Worm (Caenorhabditis elegans): Measurements from ENCODE around the gene ZK688.7.

The ZK688.7 gene

ce11 chrIII:7861535-7862120 lies 49.8 kb downstream of the ZK688.7 start, which contains the start of gene snr-5:
Gene snr-5 (plus strand): TSS chrIII:7862070.
- TF ChIP-seq F10B5.3 (tag; optimal IDR thresholded peaks at IDR 0.05) (no peak), dmd-6 (GFP tag; IDR thresholded peaks at IDR 0.05) (no peak), lsy-2 (tag; optimal IDR thresholded peaks at IDR 0.05) (peak in 1 of 2 experiments; percentile 46), madf-9 (GFP tag; conservative IDR thresholded peaks at IDR 0.05) (no peak), T20F7.1 (GFP tag; optimal IDR thresholded peaks at IDR 0.05) (no peak), mdl-1 (tag; optimal IDR thresholded peaks at IDR 0.05) (no peak), hlh-11 (tag; optimal IDR thresholded peaks at IDR 0.05) (no peak), arid-1 (GFP tag; conservative IDR thresholded peaks at IDR 0.05) (no peak), dmd-9 (GFP tag; IDR thresholded peaks at IDR 0.05) (no peak), daf-16 (GFP tag; optimal IDR thresholded peaks at IDR 0.05) (no peak), daf-16 (tag; optimal IDR thresholded peaks at IDR 0.05) (peak; percentile 10), spr-3 (GFP tag; optimal IDR thresholded peaks at IDR 0.05) (no peak), mes-2 (tag; optimal IDR thresholded peaks at IDR 0.05; ENCODE audit: poor library complexity, severe bottlenecking) (peak; percentile 48), ces-1 (GFP tag; optimal IDR thresholded peaks at IDR 0.05) (no peak), dpl-1 (GFP tag; optimal IDR thresholded peaks at IDR 0.05) (peak; percentile 29)

- TF ChIP-seq lin-38 (GFP tag; IDR thresholded peaks at IDR 0.05) = no peak
- peak; percentile 31 for TF ChIP-seq hlh-30 (tag; optimal IDR thresholded peaks at IDR 0.05; ENCODE audit: insufficient read depth)
- TF ChIP-seq daf-19 (GFP tag; conservative IDR thresholded peaks at IDR 0.05) = no peak
- no peak for TF ChIP-seq lsy-2 (tag; optimal IDR thresholded peaks at IDR 0.05)
- no peak for TF ChIP-seq R02D3.7 (tag; optimal IDR thresholded peaks at IDR 0.05)
- TF ChIP-seq skn-1 (tag; optimal IDR thresholded peaks at IDR 0.05) = no peak
- TF ChIP-seq hlh-11 (tag; optimal IDR thresholded peaks at IDR 0.05) = peak; percentile 3
- TF ChIP-seq daf-16 (GFP tag; optimal IDR thresholded peaks at IDR 0.05) = no peak
- peak; percentile 5 for TF ChIP-seq daf-16 (tag; optimal IDR thresholded peaks at IDR 0.05)
Observed at ce11 chrIII:7860885-7861284, 50.5 kb downstream of the ZK688.7 start, which contains the start of gene cuc-1. Gene cuc-1 (minus strand): TSS chrIII:7860985.

Data from whole organism, L4 larva.